Worm (Caenorhabditis elegans) whole organism, early embryonic: ENCODE results near the gene srh-32.

Experiments used
- B0310.2 ChIP-seq: sonication (generic microtip); optimal IDR thresholded peaks from 2 replicates; lab custom pipeline; 2016; ENCODE audit warnings: mild to moderate bottlenecking, missing genetic modification characterization, missing compliant biosample characterization
- aly-1 ChIP-seq: sonication (generic microtip); optimal IDR thresholded peaks from 2 replicates; lab custom pipeline; 2016; ENCODE audit warnings: missing genetic modification characterization, missing compliant biosample characterization
- ama-1 ChIP-seq: fragments of 150-350 bp; optimal IDR thresholded peaks from 2 replicates; lab custom pipeline; 2014
- ceh-13 ChIP-seq: fragments of 200-800 bp; sonication (Bioruptor generic); optimal IDR thresholded peaks from 2 replicates; lab custom pipeline; 2018; ENCODE audit warnings: mild to moderate bottlenecking, missing genetic modification characterization, missing compliant biosample characterization
- ets-7 ChIP-seq: sonication (generic microtip); optimal IDR thresholded peaks from 2 replicates; lab custom pipeline; 2016; ENCODE audit warnings: missing genotype, missing genetic modification characterization, missing compliant biosample characterization
- flt-1 ChIP-seq: fragments of 200-800 bp; sonication (Bioruptor generic); IDR thresholded peaks from 2 replicates; pipeline ENCODE4 v1.3.6; 2022; ENCODE audit warnings: missing genetic modification characterization, missing compliant biosample characterization
- hmbx-1 ChIP-seq: sonication (generic microtip); optimal IDR thresholded peaks from 2 replicates; lab custom pipeline; 2016; ENCODE audit warnings: mild to moderate bottlenecking, missing genetic modification characterization, missing compliant biosample characterization
- hmg-4 ChIP-seq: fragments of 200-800 bp; sonication (Bioruptor generic); optimal IDR thresholded peaks from 2 replicates; lab custom pipeline; 2018; ENCODE audit warnings: mild to moderate bottlenecking, missing genetic modification characterization, missing compliant biosample characterization
- hnd-1 ChIP-seq: sonication (generic microtip); optimal IDR thresholded peaks from 2 replicates; lab custom pipeline; 2016; ENCODE audit warnings: missing genetic modification characterization, missing compliant biosample characterization
- pes-1 ChIP-seq: fragments of 200-800 bp; sonication (Bioruptor generic); IDR thresholded peaks from 2 replicates; pipeline ENCODE4 v1.3.6; 2022; ENCODE audit warnings: missing genetic modification reagents, missing genetic modification characterization, missing compliant biosample characterization
- sea-1 ChIP-seq: fragments of 200-800 bp; sonication (Bioruptor generic); conservative IDR thresholded peaks from 2 replicates; pipeline ENCODE4 v1.3.6; 2022; ENCODE audit warnings: missing genetic modification characterization, missing compliant biosample characterization
- tbx-11 ChIP-seq: fragments of 200-800 bp; sonication (Bioruptor generic); IDR thresholded peaks from 2 replicates; pipeline ENCODE4 v1.3.6; 2022; ENCODE audit warnings: missing genetic modification characterization, missing compliant biosample characterization
- tra-4 ChIP-seq: sonication (generic microtip); optimal IDR thresholded peaks from 2 replicates; lab custom pipeline; 2017; ENCODE audit warnings: missing genetic modification characterization, missing compliant biosample characterization

ce11 chrV:17696753-17697152 is 4.3 kb upstream of the srh-32 start, which contains the start of gene spp-29:
- no peak for TF ChIP-seq ceh-13 (GFP tag; lab: Kevin White, UChicago)
- TF ChIP-seq tra-4 (tag; lab: Kevin White, UChicago): no peak
- no peak for TF ChIP-seq ama-1
- TF ChIP-seq flt-1: no peak
- TF ChIP-seq tbx-11 (GFP tag; lab: Robert Waterston, UW): no peak
- TF ChIP-seq pes-1: no peak
- no peak for TF ChIP-seq ets-7 (tag; lab: Kevin White, UChicago)
- no peak for TF ChIP-seq hmbx-1
- no peak for TF ChIP-seq hmg-4
- TF ChIP-seq sea-1: no peak
- no peak for TF ChIP-seq hnd-1 (tag; lab: Kevin White, UChicago)
- TF ChIP-seq aly-1 (tag; lab: Kevin White, UChicago): no peak
- no peak for TF ChIP-seq B0310.2 (tag; lab: Kevin White, UChicago)
